Worm (Caenorhabditis elegans) whole organism, L4 larva: ENCODE measurements around the gene T05D4.5.

Experiments used
- F10B5.3 ChIP-seq: sonication (generic microtip); optimal IDR thresholded peaks from 2 replicates; lab custom pipeline; 2016; ENCODE audit warnings: mild to moderate bottlenecking, missing genetic modification characterization, missing compliant biosample characterization
- F49E8.2 ChIP-seq: sonication (generic microtip); optimal IDR thresholded peaks from 2 replicates; lab custom pipeline; 2016; ENCODE audit warnings: missing compliant biosample characterization, mild to moderate bottlenecking, missing genetic modification characterization, borderline replicate concordance
- T20F7.1 ChIP-seq: fragments of 200-800 bp; sonication (Bioruptor generic); optimal IDR thresholded peaks from 2 replicates; lab custom pipeline; 2018; ENCODE audit warnings: mild to moderate bottlenecking, missing genetic modification characterization, missing compliant biosample characterization
- T26A8.4 ChIP-seq: fragments of 200-800 bp; sonication (Bioruptor generic); IDR thresholded peaks from 2 replicates; pipeline ENCODE4 v1.3.6; 2022; ENCODE audit warnings: missing genetic modification characterization, missing compliant biosample characterization
- Y75B8A.6 ChIP-seq: fragments of 200-800 bp; sonication (Bioruptor generic); IDR thresholded peaks from 2 replicates; pipeline ENCODE4 v1.3.6; 2022; ENCODE audit warnings: missing genetic modification reagents, missing genetic modification characterization, missing compliant biosample characterization
- ZK546.5 ChIP-seq, 2 experiments: sonication (generic microtip); optimal IDR thresholded peaks; 2 replicates each; lab custom pipeline; 2017; ENCODE audit warnings: missing biosample characterization in 2 of 2, missing genetic modification characterization in 2 of 2
- aha-1 ChIP-seq: fragments of 150-350 bp; peaks from one replicate; lab custom pipeline; 2014; ENCODE audit warnings: missing biosample characterization, missing genetic modification characterization
- aly-2 ChIP-seq: sonication (generic microtip); optimal IDR thresholded peaks from 2 replicates; lab custom pipeline; 2018; ENCODE audit warnings: missing biosample characterization, missing genetic modification characterization
- ama-1 ChIP-seq: fragments of 150-350 bp; optimal IDR thresholded peaks from 2 replicates; lab custom pipeline; 2014; ENCODE audit warnings: inconsistent platforms, mixed read lengths
- arid-1 ChIP-seq: fragments of 200-800 bp; sonication (Bioruptor generic); conservative IDR thresholded peaks from 2 replicates; pipeline ENCODE4 v1.3.6; 2022; ENCODE audit warnings: missing genetic modification reagents, missing genetic modification characterization, missing compliant biosample characterization
- attf-4 ChIP-seq: sonication (generic microtip); optimal IDR thresholded peaks from 3 replicates; lab custom pipeline; 2017; ENCODE audit warnings: missing biosample characterization, missing genetic modification characterization
- ceh-32 ChIP-seq: sonication (generic microtip); optimal IDR thresholded peaks from 2 replicates; lab custom pipeline; 2016; ENCODE audit warnings: mild to moderate bottlenecking, missing genetic modification characterization, missing compliant biosample characterization; ENCODE audit not compliant: poor library complexity
- daf-16 ChIP-seq, 3 experiments: sonication (generic microtip); optimal IDR thresholded peaks; 2 replicates each; lab custom pipeline; 2016 to 2017; ENCODE audit warnings: missing genetic modification characterization in 3 of 3, missing genetic modification reagents in 3 of 3, mild to moderate bottlenecking in 2 of 3, missing compliant biosample characterization in 2 of 3, missing biosample characterization in 1 of 3, moderate library complexity in 1 of 3
- dve-1 ChIP-seq: sonication (generic microtip); optimal IDR thresholded peaks from 2 replicates; lab custom pipeline; 2017; ENCODE audit warnings: antibody characterized with exemption, mild to moderate bottlenecking, missing genetic modification characterization, missing compliant biosample characterization; ENCODE audit not compliant: insufficient read depth
- gei-8 ChIP-seq: fragments of 200-800 bp; sonication (Bioruptor generic); optimal IDR thresholded peaks from 2 replicates; lab custom pipeline; 2018; ENCODE audit warnings: mild to moderate bottlenecking, missing genetic modification characterization, missing compliant biosample characterization
- hlh-11 ChIP-seq: fragments of 200-800 bp; sonication (Bioruptor generic); optimal IDR thresholded peaks from 2 replicates; lab custom pipeline; 2018; ENCODE audit warnings: mild to moderate bottlenecking, missing genetic modification characterization, missing compliant biosample characterization
- hlh-30 ChIP-seq: sonication (generic microtip); optimal IDR thresholded peaks from 2 replicates; lab custom pipeline; 2017; ENCODE audit warnings: antibody characterized with exemption, mild to moderate bottlenecking, missing genetic modification characterization, missing compliant biosample characterization; ENCODE audit not compliant: insufficient read depth
- lin-1 ChIP-seq: fragments of 200-800 bp; sonication (Bioruptor generic); IDR thresholded peaks from 2 replicates; pipeline ENCODE4 v1.3.6; 2022; ENCODE audit warnings: missing genetic modification reagents, missing genetic modification characterization, missing compliant biosample characterization
- lin-13 ChIP-seq: fragments of 150-350 bp; optimal IDR thresholded peaks from 2 replicates; lab custom pipeline; 2014; ENCODE audit warnings: missing biosample characterization, missing genetic modification reagents, missing genetic modification characterization
- lin-29 ChIP-seq: fragments of 200-800 bp; sonication (Bioruptor generic); IDR thresholded peaks from 2 replicates; pipeline ENCODE4 v1.3.6; 2022; ENCODE audit warnings: missing genetic modification reagents, missing genetic modification characterization, missing compliant biosample characterization
- lin-38 ChIP-seq: fragments of 200-800 bp; sonication (Bioruptor generic); IDR thresholded peaks from 2 replicates; pipeline ENCODE4 v1.3.6; 2022; ENCODE audit warnings: missing genetic modification reagents, missing genetic modification characterization, missing compliant biosample characterization
- mep-1 ChIP-seq: fragments of 150-350 bp; sonication (generic microtip); optimal IDR thresholded peaks from 3 replicates; lab custom pipeline; 2014; ENCODE audit warnings: missing biosample characterization, missing genetic modification characterization
- mes-2 ChIP-seq: sonication (generic microtip); optimal IDR thresholded peaks from 2 replicates; lab custom pipeline; 2016; ENCODE audit warnings: missing genotype, mild to moderate bottlenecking, missing genetic modification characterization, missing compliant biosample characterization; ENCODE audit not compliant: poor library complexity, severe bottlenecking
- mxl-3 ChIP-seq: fragments of 200-800 bp; sonication (Bioruptor generic); optimal IDR thresholded peaks from 2 replicates; lab custom pipeline; 2018; ENCODE audit warnings: mild to moderate bottlenecking, missing genetic modification characterization, missing compliant biosample characterization
- nhr-10 ChIP-seq: fragments of 150-350 bp; optimal IDR thresholded peaks from 2 replicates; lab custom pipeline; 2014; ENCODE audit warnings: missing biosample characterization, missing genetic modification characterization
- nhr-102 ChIP-seq: sonication (generic microtip); optimal IDR thresholded peaks from 2 replicates; lab custom pipeline; 2016; ENCODE audit warnings: mild to moderate bottlenecking, missing genetic modification characterization, moderate library complexity, missing compliant biosample characterization
- nhr-111 ChIP-seq: fragments of 200-800 bp; sonication (Bioruptor generic); optimal IDR thresholded peaks from 2 replicates; lab custom pipeline; 2018; ENCODE audit warnings: mild to moderate bottlenecking, missing genetic modification characterization, missing compliant biosample characterization
- nhr-28 ChIP-seq: fragments of 150-350 bp; optimal IDR thresholded peaks from 2 replicates; lab custom pipeline; 2014; ENCODE audit warnings: missing biosample characterization, missing genetic modification characterization
- nhr-48 ChIP-seq: sonication (generic microtip); optimal IDR thresholded peaks from 2 replicates; lab custom pipeline; 2016; ENCODE audit warnings: mild to moderate bottlenecking, missing genetic modification characterization, missing compliant biosample characterization
- nhr-77 ChIP-seq: fragments of 150-350 bp; optimal IDR thresholded peaks from 2 replicates; lab custom pipeline; 2014; ENCODE audit warnings: missing biosample characterization, missing genetic modification characterization
- pha-4 ChIP-seq, 2 experiments: fragments of 150-350 bp in 1 of 2; fragments of 200-800 bp in 1 of 2; sonication (Bioruptor generic) in 1 of 2; IDR thresholded peaks in 1 of 2; optimal IDR thresholded peaks in 1 of 2; 2 replicates each; pipeline versions ENCODE4 v1.3.6 to Lab custom; 2014 to 2022; ENCODE audit warnings: missing genetic modification characterization in 2 of 2, missing genetic modification reagents in 2 of 2, missing biosample characterization in 1 of 2, missing compliant biosample characterization in 1 of 2
- pqm-1 ChIP-seq: sonication (generic microtip); optimal IDR thresholded peaks from 2 replicates; lab custom pipeline; 2017; ENCODE audit warnings: missing biosample characterization, missing genetic modification characterization
- set-16 ChIP-seq: fragments of 200-800 bp; sonication (Bioruptor generic); IDR thresholded peaks from 2 replicates; pipeline ENCODE4 v1.3.6; 2022; ENCODE audit warnings: missing genetic modification reagents, missing genetic modification characterization, missing compliant biosample characterization
- snpc-4 ChIP-seq: fragments of 150-350 bp; optimal IDR thresholded peaks from 2 replicates; lab custom pipeline; 2014; ENCODE audit warnings: missing biosample characterization, missing genetic modification characterization
- unc-39 ChIP-seq: sonication (generic microtip); optimal IDR thresholded peaks from 2 replicates; lab custom pipeline; 2017; ENCODE audit warnings: missing biosample characterization, missing genetic modification characterization
- unc-62 ChIP-seq, 3 experiments: fragments of 150-350 bp in 1 of 3; sonication (generic microtip); optimal IDR thresholded peaks in 2 of 3; peaks in 1 of 3; 1 replicate in 1 of 3; 2 replicates in 2 of 3; lab custom pipeline; 2014 to 2017; ENCODE audit warnings: missing biosample characterization in 3 of 3, missing genetic modification characterization in 3 of 3, missing genetic modification reagents in 3 of 3, missing genotype in 1 of 3
- zfp-2 ChIP-seq: sonication (generic microtip); optimal IDR thresholded peaks from 2 replicates; lab custom pipeline; 2016; ENCODE audit warnings: mild to moderate bottlenecking, missing genetic modification characterization, missing compliant biosample characterization
- ztf-7 ChIP-seq: fragments of 150-350 bp; optimal IDR thresholded peaks from 2 replicates; lab custom pipeline; 2014; ENCODE audit warnings: missing biosample characterization, missing genetic modification characterization

T05D4.5 gene

DNA sequence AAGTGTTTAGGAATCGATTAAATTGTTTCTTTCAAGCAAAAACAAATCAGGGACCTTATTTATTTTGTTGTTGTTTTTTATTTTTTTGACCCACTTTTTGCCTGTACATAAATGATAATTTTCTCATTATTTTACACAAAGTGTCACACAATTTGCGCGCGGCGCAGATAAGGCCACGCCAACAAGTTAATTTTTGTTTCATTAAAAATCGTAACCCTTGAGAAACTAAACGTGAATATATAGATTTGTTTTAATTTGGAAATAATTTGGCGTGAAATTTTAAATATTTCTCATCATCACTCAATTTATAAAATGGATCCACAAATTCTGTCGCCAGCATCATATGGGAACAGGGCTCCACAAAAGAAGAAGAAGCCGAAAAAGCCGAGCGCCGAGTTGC lies at the start of gene T05D4.5:
T05D4.5 (plus strand) TSS at position 301 of the 400 bp plus-strand sequence.
- TF ChIP-seq aha-1 (peak; percentile 27), gei-8 (GFP tag; lab: Kevin White, UChicago) (no peak)

DNA sequence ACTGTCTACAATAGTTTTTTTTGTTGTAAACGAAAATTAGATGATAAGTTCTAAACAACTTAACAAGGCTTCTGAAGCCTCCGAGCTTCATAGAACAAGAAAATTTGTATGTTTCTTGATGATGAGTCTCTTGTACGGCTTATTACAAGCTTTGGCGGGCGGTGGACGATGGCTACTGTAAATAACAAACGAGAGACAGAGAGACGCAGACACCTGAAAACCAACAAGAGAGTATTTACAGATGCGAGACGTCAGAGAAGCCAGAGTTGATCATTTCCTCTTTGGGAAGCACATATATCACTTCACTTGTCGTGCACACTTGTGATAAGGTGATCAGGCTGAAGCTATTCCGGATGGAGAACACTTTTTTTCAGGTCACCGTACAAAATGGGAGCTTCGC lies 49.8 kb upstream of the T05D4.5 start:
- TF ChIP-seq lin-1 (GFP tag; lab: Robert Waterston, UW) = no peak
- TF ChIP-seq ama-1 (lab: Kevin White, UChicago) = no peak
- no peak for TF ChIP-seq nhr-111 (GFP tag; lab: Kevin White, UChicago)
- no peak for TF ChIP-seq daf-16 (GFP tag; optimal IDR thresholded peaks at IDR 0.05; lab: Kevin White, UChicago)
- TF ChIP-seq daf-16 (tag; optimal IDR thresholded peaks at IDR 0.05; lab: Kevin White, UChicago) = peak; percentile 37
- peak; percentile 3 for TF ChIP-seq dve-1
- TF ChIP-seq ztf-7 (tag; lab: Kevin White, UChicago) = no peak
- no peak for TF ChIP-seq attf-4 (tag; lab: Kevin White, UChicago)
- no peak for TF ChIP-seq ZK546.5 (tag; optimal IDR thresholded peaks at IDR 0.05; lab: Kevin White, UChicago)
- no peak for TF ChIP-seq pha-4 (GFP tag; IDR thresholded peaks at IDR 0.05; lab: Robert Waterston, UW)
- no peak for TF ChIP-seq pha-4 (tag; optimal IDR thresholded peaks at IDR 0.05; lab: Kevin White, UChicago)
- no peak for TF ChIP-seq T26A8.4 (GFP tag; lab: Robert Waterston, UW)
- peak; percentile 68 for TF ChIP-seq aha-1
- TF ChIP-seq T20F7.1 (GFP tag; lab: Kevin White, UChicago) = no peak
- no peak for TF ChIP-seq aly-2 (tag; lab: Kevin White, UChicago)
- no peak for TF ChIP-seq Y75B8A.6 (GFP tag; lab: Robert Waterston, UW)
- TF ChIP-seq arid-1 (GFP tag; lab: Robert Waterston, UW) = no peak
- TF ChIP-seq F10B5.3 (tag; lab: Kevin White, UChicago) = no peak

DNA sequence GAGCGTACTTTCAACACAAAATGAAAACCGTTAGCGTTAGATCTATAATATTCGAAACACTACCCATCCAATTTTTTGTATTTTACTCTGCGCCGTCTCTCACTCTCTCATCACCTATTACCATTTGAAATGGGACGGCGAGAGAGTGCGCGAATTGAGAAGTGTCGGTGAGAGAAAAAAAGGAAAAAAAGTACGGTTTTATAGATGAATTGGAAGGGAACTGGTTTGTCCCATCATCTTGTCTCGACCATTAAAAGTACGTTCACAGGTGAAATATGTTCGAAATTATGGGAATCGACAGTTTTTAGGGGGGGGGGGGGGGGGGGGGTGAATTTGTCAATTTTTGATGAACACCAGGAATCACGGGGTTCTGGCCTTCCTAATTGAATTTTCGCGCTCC lies 45.9 kb upstream of the T05D4.5 start:
- TF ChIP-seq unc-62 (GFP tag; optimal IDR thresholded peaks at IDR 0.05 in 1 of 2; lab: Kevin White, UChicago) (peak in 1 of 2 experiments; percentile 18), unc-62 (tag; optimal IDR thresholded peaks at IDR 0.05; lab: Kevin White, UChicago) (no peak), nhr-10 (tag; lab: Kevin White, UChicago) (no peak), nhr-28 (tag; lab: Kevin White, UChicago) (peak; percentile 6), lin-29 (no peak), lin-38 (peak; percentile 41), mes-2 (peak; percentile 21), hlh-11 (tag; lab: Kevin White, UChicago) (peak; percentile 2), set-16 (0 out of 2 replicates have a peak, but pooled peaks have one; percentile 9), F49E8.2 (tag; lab: Kevin White, UChicago) (no peak), snpc-4 (no peak)

- TF ChIP-seq lin-29 (no peak), aha-1 (peak; percentile 96)
Measured at ce11 chrIII:13535735-13536390, 44.8 kb upstream of the T05D4.5 start.

- TF ChIP-seq set-16 = peak; percentile 50
- TF ChIP-seq aha-1 = no peak
- TF ChIP-seq nhr-102 (tag; lab: Kevin White, UChicago) = no peak
- no peak for TF ChIP-seq lin-1 (GFP tag; lab: Robert Waterston, UW)
Measured at ce11 chrIII:13540791-13541190, 39.8 kb upstream of the T05D4.5 start.

DNA sequence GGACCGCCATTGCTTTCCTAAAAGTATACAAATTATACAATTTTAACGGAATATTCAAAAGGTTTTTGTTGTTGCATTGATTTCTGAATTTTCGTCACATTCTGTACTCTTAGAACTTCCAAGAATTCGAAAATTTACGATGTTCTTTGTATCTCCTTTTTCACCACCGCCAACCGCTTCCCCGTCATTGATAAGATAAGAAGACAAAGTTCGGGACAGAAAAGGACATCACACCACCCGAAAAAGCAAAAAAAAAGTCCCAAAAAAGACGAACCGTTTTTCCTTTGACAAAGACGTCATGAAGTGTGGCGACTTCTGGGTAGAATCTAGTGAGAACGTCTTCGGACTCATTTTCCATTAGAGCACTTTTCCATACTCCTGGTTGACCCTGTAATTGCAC lies 38.2 kb upstream of the T05D4.5 start:
- TF ChIP-seq nhr-28 (tag; lab: Kevin White, UChicago) = peak; percentile 79
- peak; percentile 46 for TF ChIP-seq pqm-1 (tag; lab: Kevin White, UChicago)
- peak; percentile 46 for TF ChIP-seq mxl-3 (GFP tag; lab: Kevin White, UChicago)
- TF ChIP-seq nhr-48 (tag; lab: Kevin White, UChicago) = peak; percentile 17
- TF ChIP-seq nhr-77 (tag; lab: Kevin White, UChicago) = peak; percentile 21
- peak; percentile 33 for TF ChIP-seq lin-13 (GFP tag; lab: Kevin White, UChicago)
- no peak for TF ChIP-seq ceh-32 (tag; lab: Kevin White, UChicago)
- no peak for TF ChIP-seq lin-29
- TF ChIP-seq unc-39 = no peak
- TF ChIP-seq unc-62 (GFP tag; optimal IDR thresholded peaks at IDR 0.05 in 1 of 2; lab: Kevin White, UChicago) = peak in 1 of 2 experiments; percentile 82
- no peak for TF ChIP-seq unc-62 (tag; optimal IDR thresholded peaks at IDR 0.05; lab: Kevin White, UChicago)
- TF ChIP-seq hlh-30 (tag; lab: Kevin White, UChicago) = peak; percentile 17
- TF ChIP-seq daf-16 (GFP tag; optimal IDR thresholded peaks at IDR 0.05; lab: Kevin White, UChicago) = no peak
- peak; percentile 32 for TF ChIP-seq daf-16 (tag; optimal IDR thresholded peaks at IDR 0.05; lab: Kevin White, UChicago)
- no peak for TF ChIP-seq zfp-2 (tag; lab: Kevin White, UChicago)
- TF ChIP-seq nhr-10 (tag; lab: Kevin White, UChicago) = peak; percentile 49
- no peak for TF ChIP-seq T26A8.4 (GFP tag; lab: Robert Waterston, UW)
- peak; percentile 70 for TF ChIP-seq hlh-11 (tag; lab: Kevin White, UChicago)
- TF ChIP-seq mep-1 (tag; lab: Kevin White, UChicago) = peak; percentile 26
- no peak for TF ChIP-seq nhr-102 (tag; lab: Kevin White, UChicago)
